Worm (Caenorhabditis elegans) whole organism, young adult: ENCODE measurements around the gene ttn-1.

Source experiments
- B0035.1 ChIP-seq: sonication (generic microtip); optimal IDR thresholded peaks from 2 replicates; lab custom pipeline; 2016; ENCODE audit warnings: missing genetic modification characterization, mild to moderate bottlenecking, missing compliant biosample characterization, missing genotype, missing genetic modification reagents
- C06A6.2 ChIP-seq: fragments of 200-800 bp; sonication (Bioruptor generic); conservative IDR thresholded peaks from 2 replicates; pipeline ENCODE4 v1.3.6; 2022; ENCODE audit warnings: missing genetic modification characterization, missing compliant biosample characterization
- D2030.7 ChIP-seq: fragments of 200-800 bp; sonication (Bioruptor generic); IDR thresholded peaks from 2 replicates; pipeline ENCODE4 v1.3.6; 2022; ENCODE audit warnings: missing genetic modification reagents, missing genetic modification characterization, missing compliant biosample characterization
- F23B12.7 ChIP-seq: sonication (generic microtip); optimal IDR thresholded peaks from 2 replicates; lab custom pipeline; 2017; ENCODE audit warnings: missing genetic modification characterization, mild to moderate bottlenecking, missing compliant biosample characterization, antibody characterized with exemption, moderate library complexity; ENCODE audit not compliant: insufficient read depth
- F33H1.4 ChIP-seq: fragments of 200-800 bp; sonication (Bioruptor generic); IDR thresholded peaks from 2 replicates; pipeline ENCODE4 v1.3.6; 2022; ENCODE audit warnings: missing genetic modification reagents, missing genetic modification characterization, missing compliant biosample characterization
- T26A5.8 ChIP-seq: sonication (generic microtip); optimal IDR thresholded peaks from 2 replicates; lab custom pipeline; 2016; ENCODE audit warnings: missing genetic modification characterization, missing compliant biosample characterization
- Y67H2A.10 ChIP-seq: fragments of 200-800 bp; sonication (Bioruptor generic); conservative IDR thresholded peaks from 2 replicates; pipeline ENCODE4 v1.3.6; 2022; ENCODE audit warnings: missing genetic modification reagents, missing genetic modification characterization, missing compliant biosample characterization
- akir-1 ChIP-seq: fragments of 200-800 bp; sonication (Bioruptor generic); optimal IDR thresholded peaks from 2 replicates; lab custom pipeline; 2018; ENCODE audit warnings: mild to moderate bottlenecking, missing genetic modification characterization, moderate library complexity, missing compliant biosample characterization
- cebp-1 ChIP-seq, 2 experiments: fragments of 200-800 bp in 1 of 2; sonication (Bioruptor generic) in 1 of 2; sonication (generic microtip) in 1 of 2; IDR thresholded peaks in 1 of 2; optimal IDR thresholded peaks in 1 of 2; 2 replicates each; pipeline versions ENCODE4 v1.3.6 to Lab custom; 2017 to 2022; ENCODE audit warnings: missing compliant biosample characterization in 2 of 2, missing genetic modification characterization in 2 of 2, mild to moderate bottlenecking in 1 of 2, missing genetic modification reagents in 1 of 2, moderate library complexity in 1 of 2
- cebp-2 ChIP-seq: fragments of 200-800 bp; sonication (Bioruptor generic); IDR thresholded peaks from 2 replicates; pipeline ENCODE4 v1.3.6; 2022; ENCODE audit warnings: missing genetic modification characterization, missing compliant biosample characterization
- ceh-100 ChIP-seq: fragments of 200-800 bp; sonication (Bioruptor generic); IDR thresholded peaks from 2 replicates; pipeline ENCODE4 v1.3.6; 2022; ENCODE audit warnings: missing genetic modification reagents, missing genetic modification characterization, missing compliant biosample characterization
- ceh-27 ChIP-seq: fragments of 200-800 bp; sonication (Bioruptor generic); optimal IDR thresholded peaks from 2 replicates; lab custom pipeline; 2018; ENCODE audit warnings: mild to moderate bottlenecking, missing genetic modification characterization, moderate library complexity, missing compliant biosample characterization
- ceh-40 ChIP-seq: fragments of 200-800 bp; sonication (Bioruptor generic); IDR thresholded peaks from 2 replicates; pipeline ENCODE4 v1.3.6; 2022; ENCODE audit warnings: missing genetic modification characterization, missing compliant biosample characterization
- ceh-91 ChIP-seq: fragments of 200-800 bp; sonication (Bioruptor generic); IDR thresholded peaks from 2 replicates; pipeline ENCODE4 v1.3.6; 2022; ENCODE audit warnings: missing genetic modification reagents, missing genetic modification characterization, missing compliant biosample characterization
- chd-7 ChIP-seq: sonication (generic microtip); optimal IDR thresholded peaks from 2 replicates; lab custom pipeline; 2016; ENCODE audit warnings: mild to moderate bottlenecking, missing genetic modification characterization, moderate library complexity, missing compliant biosample characterization
- dox-1 ChIP-seq: fragments of 200-800 bp; sonication (Bioruptor generic); IDR thresholded peaks from 2 replicates; pipeline ENCODE4 v1.3.6; 2022; ENCODE audit warnings: missing genetic modification reagents, missing genetic modification characterization, missing compliant biosample characterization
- dpff-1 ChIP-seq: sonication (generic microtip); optimal IDR thresholded peaks from 2 replicates; lab custom pipeline; 2017; ENCODE audit warnings: mild to moderate bottlenecking, missing genetic modification characterization, missing compliant biosample characterization
- dpl-1 ChIP-seq: fragments of 150-350 bp; optimal IDR thresholded peaks from 2 replicates; lab custom pipeline; 2014; ENCODE audit warnings: missing biosample characterization, missing genetic modification reagents, missing genetic modification characterization
- ekl-4 ChIP-seq: fragments of 200-800 bp; sonication (Bioruptor generic); IDR thresholded peaks from 2 replicates; pipeline ENCODE4 v1.3.6; 2022; ENCODE audit warnings: missing genetic modification reagents, missing genetic modification characterization, missing compliant biosample characterization
- gei-17 ChIP-seq: fragments of 200-800 bp; sonication (Bioruptor generic); optimal IDR thresholded peaks from 2 replicates; lab custom pipeline; 2018; ENCODE audit warnings: mild to moderate bottlenecking, missing genetic modification characterization, missing compliant biosample characterization
- hmg-1.2 ChIP-seq: fragments of 200-800 bp; sonication (Bioruptor generic); IDR thresholded peaks from 2 replicates; pipeline ENCODE4 v1.3.6; 2022; ENCODE audit warnings: missing genetic modification reagents, missing genetic modification characterization, missing compliant biosample characterization
- hmg-20 ChIP-seq: fragments of 200-800 bp; sonication (Bioruptor generic); IDR thresholded peaks from 2 replicates; pipeline ENCODE4 v1.3.6; 2022; ENCODE audit warnings: missing genetic modification reagents, missing genetic modification characterization, missing compliant biosample characterization
- hsf-1 ChIP-seq: fragments of 200-800 bp; sonication (Bioruptor generic); IDR thresholded peaks from 2 replicates; pipeline ENCODE4 v1.3.6; 2022; ENCODE audit warnings: missing genetic modification reagents, missing genetic modification characterization, missing compliant biosample characterization
- let-526 ChIP-seq: fragments of 200-800 bp; sonication (Bioruptor generic); IDR thresholded peaks from 2 replicates; pipeline ENCODE4 v1.3.6; 2022; ENCODE audit warnings: missing genetic modification reagents, missing genetic modification characterization, missing compliant biosample characterization
- lin-26 ChIP-seq: fragments of 200-800 bp; sonication (Bioruptor generic); IDR thresholded peaks from 2 replicates; pipeline ENCODE4 v1.3.6; 2022; ENCODE audit warnings: missing genetic modification reagents, missing genetic modification characterization, missing compliant biosample characterization
- lin-40 ChIP-seq: sonication (generic microtip); optimal IDR thresholded peaks from 2 replicates; lab custom pipeline; 2016; ENCODE audit warnings: missing genetic modification characterization, mild to moderate bottlenecking, missing compliant biosample characterization, missing genotype, missing genetic modification reagents
- lir-1 ChIP-seq: fragments of 200-800 bp; sonication (Bioruptor generic); conservative IDR thresholded peaks from 2 replicates; pipeline ENCODE4 v1.3.6; 2022; ENCODE audit warnings: missing genetic modification reagents, missing genetic modification characterization, missing compliant biosample characterization
- lsy-27 ChIP-seq: sonication (generic microtip); optimal IDR thresholded peaks from 2 replicates; lab custom pipeline; 2017; ENCODE audit warnings: missing genetic modification characterization, mild to moderate bottlenecking, missing compliant biosample characterization, antibody characterized with exemption, missing genotype, borderline replicate concordance; ENCODE audit not compliant: insufficient read depth
- madf-10 ChIP-seq: sonication (generic microtip); optimal IDR thresholded peaks from 2 replicates; lab custom pipeline; 2016; ENCODE audit warnings: mild to moderate bottlenecking, missing genetic modification characterization, missing compliant biosample characterization
- madf-6 ChIP-seq: fragments of 200-800 bp; sonication (Bioruptor generic); IDR thresholded peaks from 2 replicates; pipeline ENCODE4 v1.3.6; 2022; ENCODE audit warnings: missing genetic modification reagents, missing genetic modification characterization, missing compliant biosample characterization
- madf-8 ChIP-seq: fragments of 200-800 bp; sonication (Bioruptor generic); conservative IDR thresholded peaks from 2 replicates; pipeline ENCODE4 v1.3.6; 2022; ENCODE audit warnings: missing genetic modification reagents, missing genetic modification characterization, missing compliant biosample characterization
- nhr-90 ChIP-seq: sonication (generic microtip); optimal IDR thresholded peaks from 2 replicates; lab custom pipeline; 2016; ENCODE audit warnings: missing genotype, mild to moderate bottlenecking, missing genetic modification characterization, missing compliant biosample characterization
- snpc-1.3 ChIP-seq: sonication (generic microtip); optimal IDR thresholded peaks from 2 replicates; lab custom pipeline; 2017; ENCODE audit warnings: missing genetic modification characterization, mild to moderate bottlenecking, missing compliant biosample characterization, antibody characterized with exemption, moderate library complexity, missing genotype, missing genetic modification reagents; ENCODE audit not compliant: insufficient read depth
- snpc-3.4 ChIP-seq: sonication (generic microtip); optimal IDR thresholded peaks from 2 replicates; lab custom pipeline; 2017; ENCODE audit warnings: missing genetic modification characterization, mild to moderate bottlenecking, missing compliant biosample characterization, antibody characterized with exemption, moderate library complexity, missing genotype, missing genetic modification reagents
- snpc-4 ChIP-seq, 5 experiments: fragments of 150-350 bp in 1 of 5; sonication (generic microtip) in 4 of 5; optimal IDR thresholded peaks; 2 replicates each; lab custom pipeline; 2014 to 2018; ENCODE audit warnings: missing genetic modification characterization in 5 of 5, missing biosample characterization in 3 of 5, antibody characterized with exemption in 2 of 5, mild to moderate bottlenecking in 2 of 5, missing compliant biosample characterization in 2 of 5, missing genotype in 2 of 5, moderate library complexity in 2 of 5, missing genetic modification reagents in 1 of 5
- xnd-1 ChIP-seq: sonication (generic microtip); optimal IDR thresholded peaks from 2 replicates; lab custom pipeline; 2016; ENCODE audit warnings: missing genotype, missing genetic modification reagents, missing genetic modification characterization, missing compliant biosample characterization
- ztf-25 ChIP-seq: fragments of 200-800 bp; sonication (Bioruptor generic); IDR thresholded peaks from 2 replicates; pipeline ENCODE4 v1.3.6; 2022; ENCODE audit warnings: missing genetic modification reagents, missing genetic modification characterization, missing compliant biosample characterization
- ztf-28 ChIP-seq: fragments of 200-800 bp; sonication (Bioruptor generic); IDR thresholded peaks from 2 replicates; pipeline ENCODE4 v1.3.6; 2022; ENCODE audit warnings: missing genetic modification reagents, missing genetic modification characterization, missing compliant biosample characterization
- ztf-3 ChIP-seq: fragments of 200-800 bp; sonication (Bioruptor generic); optimal IDR thresholded peaks from 2 replicates; lab custom pipeline; 2018; ENCODE audit warnings: mild to moderate bottlenecking, missing genetic modification characterization, missing compliant biosample characterization

ttn-1 gene

DNA sequence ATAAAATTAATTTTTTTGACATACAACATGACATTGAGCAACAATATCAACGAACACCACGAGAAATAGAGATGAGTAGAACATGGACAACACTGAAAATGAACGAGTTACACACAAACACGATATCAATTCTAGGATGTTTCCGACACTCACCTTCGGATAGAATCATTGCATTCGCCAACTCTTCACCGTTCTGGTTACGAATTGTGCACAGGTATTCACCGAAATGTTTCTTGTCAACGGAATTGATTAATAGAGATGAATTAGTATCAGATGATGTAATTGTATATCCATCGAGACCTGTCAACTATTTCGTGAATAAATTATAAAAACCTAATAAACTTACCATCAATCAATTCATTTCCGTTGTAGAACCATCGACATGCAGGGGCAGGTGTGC is 80.8 kb downstream of the ttn-1 start (continued):
- TF ChIP-seq dox-1 (GFP tag; lab: Robert Waterston, UW): no peak

DNA sequence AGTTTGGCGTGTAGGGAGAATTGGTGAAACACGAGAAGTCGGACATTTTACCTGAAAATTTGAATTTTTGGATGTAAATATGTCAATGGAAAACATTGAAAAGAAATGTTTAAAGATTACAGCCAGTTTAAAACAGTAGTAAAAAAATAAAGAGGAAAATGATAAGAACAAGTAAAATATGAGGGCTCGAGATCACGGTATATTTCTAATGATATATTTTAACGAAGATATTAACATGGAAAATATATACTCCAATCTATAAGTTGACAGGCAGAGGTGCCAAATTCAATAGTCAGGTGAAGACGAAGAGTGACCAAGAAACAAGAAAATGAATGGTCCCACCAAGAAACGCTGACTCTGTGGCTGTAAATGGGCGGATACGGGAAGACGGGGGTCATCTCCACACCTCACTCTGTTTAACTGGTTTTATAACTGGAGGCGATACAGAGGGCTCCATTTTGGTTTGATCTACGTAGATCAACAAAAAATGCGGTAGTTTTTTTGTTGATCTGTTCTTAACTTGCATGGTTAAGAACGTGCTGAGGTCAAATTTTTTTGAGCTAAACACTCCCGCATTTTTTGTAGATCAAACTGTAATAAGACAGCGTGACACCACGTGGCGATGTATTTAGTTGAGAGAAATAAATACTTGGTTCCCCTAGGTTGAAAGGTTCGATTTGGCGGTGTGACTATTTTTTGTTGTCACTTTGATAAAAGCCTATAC is 82.1 kb downstream of the ttn-1 start, which contains the start of gene ceh-49:
Gene ceh-49, minus strand, starts transcription at position 51 of the 724 bp plus-strand sequence.
- TF ChIP-seq lsy-27: no peak
- TF ChIP-seq snpc-3.4 (tag; lab: Kevin White, UChicago): no peak
- TF ChIP-seq xnd-1 (tag; lab: Kevin White, UChicago): peak; percentile 28
- TF ChIP-seq cebp-2: no peak
- TF ChIP-seq D2030.7 (GFP tag; lab: Robert Waterston, UW): 0 out of 2 replicates have a peak, but pooled peaks have one; percentile 44
- TF ChIP-seq hmg-1.2: peak; percentile 23; the same call in 1 of the 2 replicates
- peak; percentile 73 for TF ChIP-seq madf-6 (GFP tag; lab: Robert Waterston, UW)
- TF ChIP-seq F33H1.4 (GFP tag; lab: Robert Waterston, UW): 0 out of 2 replicates have a peak, but pooled peaks have one; percentile 15
- peak; percentile 67 for TF ChIP-seq madf-8 (GFP tag; lab: Robert Waterston, UW)
- TF ChIP-seq lin-26 (GFP tag; lab: Robert Waterston, UW): no peak

DNA sequence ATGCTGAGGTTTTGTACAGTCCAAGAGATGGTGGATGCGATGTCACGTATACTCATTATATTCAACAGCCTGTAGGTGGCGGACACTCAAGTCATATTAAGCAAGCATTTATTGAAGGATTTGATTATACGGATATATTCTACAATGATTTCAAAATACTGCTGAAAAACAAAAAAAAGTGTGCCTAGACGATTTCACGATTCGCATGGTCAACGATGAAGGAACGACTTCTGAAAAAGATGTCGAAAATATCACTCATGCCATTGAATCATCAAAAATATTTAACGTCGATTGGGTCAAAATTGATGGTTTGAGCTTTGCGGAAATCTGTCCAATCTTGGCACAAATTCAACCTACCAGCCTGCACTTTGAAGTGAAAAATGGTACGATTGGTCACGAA is 85.4 kb downstream of the ttn-1 start:
- no peak for TF ChIP-seq dpl-1 (GFP tag; lab: Kevin White, UChicago)
- TF ChIP-seq hmg-20 (GFP tag; lab: Robert Waterston, UW): no peak
- TF ChIP-seq madf-6 (GFP tag; lab: Robert Waterston, UW): no peak
- TF ChIP-seq ceh-27: no peak
- TF ChIP-seq snpc-1.3 (tag; lab: Kevin White, UChicago): no peak
- no peak for TF ChIP-seq madf-10 (tag; lab: Kevin White, UChicago)
- TF ChIP-seq hsf-1 (GFP tag; lab: Robert Waterston, UW): no peak
- TF ChIP-seq F23B12.7: no peak
- no peak for TF ChIP-seq ekl-4
- TF ChIP-seq ceh-100 (GFP tag; lab: Robert Waterston, UW): no peak
- no peak for TF ChIP-seq ztf-3 (GFP tag; lab: Kevin White, UChicago)
- no peak for TF ChIP-seq T26A5.8 (tag; lab: Kevin White, UChicago)
- no peak for TF ChIP-seq dpff-1
- TF ChIP-seq, all 124 proteins: peak for 0

DNA sequence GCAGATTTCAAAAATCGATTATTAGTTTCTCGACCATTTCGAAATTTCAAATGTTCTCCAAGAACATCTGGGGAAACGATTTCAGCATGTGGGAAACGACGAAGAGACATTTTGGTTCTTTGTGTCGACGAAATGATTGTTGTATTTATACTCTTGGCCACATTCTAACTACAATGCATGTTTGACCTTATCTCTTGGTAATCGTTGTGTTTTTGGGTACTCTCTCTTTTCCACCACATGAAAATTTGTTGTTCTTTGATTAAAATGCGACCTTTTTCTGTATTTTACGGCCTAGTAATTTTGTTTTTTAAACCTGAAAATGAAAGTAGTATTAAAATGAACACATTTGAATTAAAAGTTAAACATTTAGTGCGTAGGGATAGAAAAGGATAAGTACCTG is 89.6 kb downstream of the ttn-1 start, which contains the start of gene F17A9.5:
Gene F17A9.5, minus strand, starts transcription at position 175 of the 400 bp plus-strand sequence.
- no peak for TF ChIP-seq ceh-91 (GFP tag; lab: Robert Waterston, UW)
- TF ChIP-seq gei-17 (GFP tag; lab: Kevin White, UChicago): no peak
- no peak for TF ChIP-seq Y67H2A.10 (GFP tag; lab: Robert Waterston, UW)
- no peak for TF ChIP-seq F33H1.4 (GFP tag; lab: Robert Waterston, UW)
- TF ChIP-seq D2030.7 (GFP tag; lab: Robert Waterston, UW): no peak
- no peak for TF ChIP-seq ztf-25

DNA sequence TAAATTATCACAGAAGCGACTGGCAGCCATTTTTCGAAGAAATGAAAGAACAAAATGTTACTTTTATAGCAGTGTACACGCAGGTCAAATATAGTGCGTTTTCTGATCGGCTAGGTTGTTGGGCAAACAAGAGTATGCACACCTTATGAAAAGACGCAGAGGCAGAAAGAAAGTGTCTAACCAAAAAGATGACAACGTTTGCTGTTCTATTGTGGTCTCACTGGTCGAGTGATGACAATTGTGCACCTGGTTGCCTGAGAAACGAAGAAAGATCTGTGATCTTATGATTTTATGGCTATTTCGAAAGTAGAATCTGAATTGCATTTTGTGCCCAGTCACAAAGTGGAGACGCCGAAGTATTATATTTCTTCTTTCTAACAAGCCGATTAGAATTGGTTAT is 91.9 kb downstream of the ttn-1 start, which contains the start of gene F17A9.4:
Gene F17A9.4, minus strand, starts transcription at position 97 of the 400 bp plus-strand sequence.
- no peak for TF ChIP-seq snpc-4 (GFP tag; optimal IDR thresholded peaks at IDR 0.05; lab: Kevin White, UChicago)
- no peak for TF ChIP-seq snpc-4 (tag; optimal IDR thresholded peaks at IDR 0.05; lab: Kevin White, UChicago)
- peak; percentile 24; the same call in 1 of the 2 replicates for TF ChIP-seq hmg-1.2
- no peak for TF ChIP-seq chd-7 (tag; lab: Kevin White, UChicago)
- TF ChIP-seq dox-1 (GFP tag; lab: Robert Waterston, UW): peak; percentile 38; the same call in 1 of the 2 replicates
- no peak for TF ChIP-seq B0035.1 (tag; lab: Kevin White, UChicago)
- TF ChIP-seq ekl-4: 0 out of 2 replicates have a peak, but pooled peaks have one; percentile 14
- no peak for TF ChIP-seq akir-1 (GFP tag; lab: Kevin White, UChicago)
- no peak for TF ChIP-seq ceh-40 (GFP tag; lab: Robert Waterston, UW)
- no peak for TF ChIP-seq cebp-1 (GFP tag; IDR thresholded peaks at IDR 0.05; lab: Robert Waterston, UW)
- peak; percentile 69 for TF ChIP-seq cebp-1 (tag; optimal IDR thresholded peaks at IDR 0.05; lab: Kevin White, UChicago)
- no peak for TF ChIP-seq let-526 (GFP tag; lab: Robert Waterston, UW)
- TF ChIP-seq C06A6.2 (GFP tag; lab: Robert Waterston, UW): no peak
- no peak for TF ChIP-seq nhr-90 (tag; lab: Kevin White, UChicago)
- no peak for TF ChIP-seq lir-1 (GFP tag; lab: Robert Waterston, UW)
- TF ChIP-seq lin-40: peak; percentile 13
- no peak for TF ChIP-seq ztf-28 (GFP tag; lab: Robert Waterston, UW)
